Fruit fly (Drosophila melanogaster): ENCODE measurements around the gene Tao.

Gene Tao

DNA sequence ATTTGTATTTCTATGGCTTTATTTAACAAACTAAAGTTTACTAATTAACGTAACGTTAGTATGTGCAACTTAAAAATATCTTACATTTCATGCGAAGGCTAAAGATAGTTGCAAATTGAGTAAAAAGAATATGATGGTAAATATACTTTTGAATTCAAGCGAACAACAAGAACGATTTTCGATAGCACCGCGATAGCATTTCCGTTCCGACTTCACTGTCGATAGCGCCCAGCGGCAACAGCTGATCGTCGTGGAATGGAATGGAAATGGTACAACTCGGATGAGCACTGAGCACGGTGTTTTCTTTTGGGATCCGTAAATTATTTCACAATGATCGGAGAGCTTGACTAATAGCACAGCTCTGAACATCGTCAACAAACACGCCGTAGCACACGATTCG lies 33.9 kb upstream of the Tao start (continued):
- TF ChIP-seq Smox (GFP tag; optimal IDR thresholded peaks at IDR 0.05) (no peak), Sox15 (GFP tag; optimal IDR thresholded peaks at IDR 0.05) (no peak), CG4318 (GFP tag; optimal IDR thresholded peaks at IDR 0.05) (no peak), fd59A (GFP tag; optimal IDR thresholded peaks at IDR 0.05) (no peak), CG10669 (GFP tag; optimal IDR thresholded peaks at IDR 0.05) (no peak), fkh (GFP tag; optimal IDR thresholded peaks at IDR 0.05) (peak; percentile 29)

DNA sequence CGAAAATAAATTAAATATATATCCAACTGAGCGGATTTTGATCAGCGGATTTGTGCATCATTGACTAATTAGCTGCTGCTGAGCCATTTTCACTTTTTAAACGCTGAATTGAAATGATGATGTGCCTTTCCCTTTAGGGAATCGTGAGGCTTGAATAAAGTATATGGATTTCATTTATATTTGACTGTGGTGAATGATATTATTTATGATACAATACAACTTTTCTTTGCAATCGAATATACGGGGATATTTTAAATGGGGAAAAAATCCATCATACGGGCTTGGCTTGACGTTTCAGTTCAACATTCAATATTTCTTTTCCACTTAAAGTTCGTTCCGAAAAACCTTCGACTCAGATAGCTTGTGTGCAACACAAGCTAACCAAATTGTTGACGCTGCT lies 31.6 kb upstream of the Tao start, which contains the start of the genes Shawn and Tyler:
Shawn (plus strand) TSS at position 301 of the 400 bp plus-strand sequence.
Tyler (plus strand) TSS at position 301 of the 400 bp plus-strand sequence.
- TF ChIP-seq ss (GFP tag; optimal IDR thresholded peaks at IDR 0.05) (no peak), Ets21C (GFP tag; optimal IDR thresholded peaks at IDR 0.05) (no peak), Met (GFP tag; optimal IDR thresholded peaks at IDR 0.05) (no peak), spab (GFP tag; optimal IDR thresholded peaks at IDR 0.05) (no peak), Blimp-1 (GFP tag; optimal IDR thresholded peaks at IDR 0.05) (no peak)

DNA sequence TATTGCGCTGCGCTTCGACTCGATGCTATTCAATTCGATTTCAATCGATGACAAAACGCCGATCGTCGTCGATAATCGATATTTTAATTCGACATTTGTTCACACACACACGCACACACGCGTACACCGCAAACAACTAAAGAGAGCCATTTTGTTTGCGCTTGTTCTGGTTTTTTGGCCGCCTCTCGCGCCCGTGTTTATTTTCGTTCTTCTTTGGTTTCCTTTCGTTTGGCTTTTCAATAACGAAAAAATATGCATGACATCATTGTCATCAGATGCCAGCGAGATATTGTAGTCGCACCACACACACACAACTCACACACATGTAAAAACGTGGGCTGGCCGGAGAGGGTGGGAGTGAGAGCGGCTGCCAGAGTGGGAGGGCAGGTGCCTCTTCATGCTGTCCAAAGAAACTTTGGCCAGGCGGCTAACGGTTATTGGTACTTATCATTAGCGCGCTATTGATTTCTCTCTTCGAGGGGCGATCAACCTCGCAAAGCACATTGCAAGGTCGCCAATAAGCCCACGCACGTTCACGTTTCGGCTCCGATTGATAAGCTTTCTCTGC lies 28.5 kb upstream of the Tao start:
- TF ChIP-seq vri (GFP tag; optimal IDR thresholded peaks at IDR 0.05) (peak; percentile 57), spab (GFP tag; optimal IDR thresholded peaks at IDR 0.05) (no peak), fkh (GFP tag; optimal IDR thresholded peaks at IDR 0.05) (peak; percentile 77), Eip78C (GFP tag) (peak; percentile 18), OdsH (GFP tag; optimal IDR thresholded peaks at IDR 0.05) (no peak), ss (GFP tag; optimal IDR thresholded peaks at IDR 0.05) (no peak), CG6276 (GFP tag; optimal IDR thresholded peaks at IDR 0.05) (no peak), CG34406 (GFP tag; optimal IDR thresholded peaks at IDR 0.05) (no peak)

DNA sequence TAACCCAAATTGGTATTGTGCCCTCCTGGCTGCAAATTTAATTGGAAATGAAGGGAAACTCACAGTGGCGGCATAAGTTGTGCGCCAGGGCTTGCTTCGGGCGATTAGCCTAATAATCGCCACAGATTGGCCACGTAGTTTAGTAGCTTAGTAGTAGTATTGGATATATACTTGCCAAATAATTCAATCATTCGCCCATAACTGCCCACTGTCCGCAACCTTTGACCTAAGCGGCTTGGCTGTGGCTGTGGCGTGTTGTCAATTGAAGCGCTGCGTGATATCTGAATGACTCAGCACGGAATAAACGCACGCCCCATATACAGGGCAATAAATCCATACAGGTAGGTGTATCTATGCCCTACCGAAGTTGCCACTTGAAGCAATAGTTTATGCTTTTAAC lies 27.4 kb upstream of the Tao start:
- no peak for TF ChIP-seq CG31627 (GFP tag; optimal IDR thresholded peaks at IDR 0.05)
- TF ChIP-seq svp (GFP tag): peak; percentile 77

DNA sequence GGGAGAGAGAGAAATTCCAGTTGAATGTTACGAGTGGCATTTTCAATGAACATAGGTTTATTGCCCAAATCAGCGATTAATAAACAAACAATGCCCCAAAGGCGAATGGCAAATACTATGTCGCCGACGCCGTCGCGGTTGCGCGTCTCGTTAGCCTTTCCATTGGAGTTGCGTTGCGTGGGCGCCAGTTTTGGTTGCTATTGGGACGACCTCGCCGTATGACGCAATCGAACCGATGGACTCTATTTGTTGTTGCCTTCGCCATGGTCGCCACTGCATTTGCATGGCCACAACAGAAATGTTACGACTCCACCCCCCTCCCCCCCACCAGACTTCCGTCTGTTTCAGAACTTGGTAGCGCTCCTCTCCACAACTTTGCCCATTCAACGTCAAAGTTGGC lies 27.0 kb upstream of the Tao start:
- TF ChIP-seq Sox15 (GFP tag; optimal IDR thresholded peaks at IDR 0.05) (no peak), lz (GFP tag; optimal IDR thresholded peaks at IDR 0.05) (no peak), CG9139 (GFP tag; optimal IDR thresholded peaks at IDR 0.05) (no peak), pdm3 (GFP tag; optimal IDR thresholded peaks at IDR 0.05) (no peak), Eip93F (GFP tag; optimal IDR thresholded peaks at IDR 0.05) (no peak), Blimp-1 (GFP tag; optimal IDR thresholded peaks at IDR 0.05) (no peak), CG16779 (tag; optimal IDR thresholded peaks at IDR 0.05) (no peak), fd85E (GFP tag; optimal IDR thresholded peaks at IDR 0.05) (no peak), CG8632 (GFP tag; optimal IDR thresholded peaks at IDR 0.05) (no peak), CG10669 (GFP tag; optimal IDR thresholded peaks at IDR 0.05) (no peak), svp (GFP tag) (no peak), OdsH (GFP tag; optimal IDR thresholded peaks at IDR 0.05) (no peak), Hr39 (GFP tag; optimal IDR thresholded peaks at IDR 0.05) (no peak), CG8119 (GFP tag; IDR thresholded peaks at IDR 0.05) (no peak), Lpt (GFP tag; optimal IDR thresholded peaks at IDR 0.05) (no peak), CG8319 (GFP tag; optimal IDR thresholded peaks at IDR 0.05) (no peak), eg (GFP tag; IDR thresholded peaks at IDR 0.05) (no peak)

DNA sequence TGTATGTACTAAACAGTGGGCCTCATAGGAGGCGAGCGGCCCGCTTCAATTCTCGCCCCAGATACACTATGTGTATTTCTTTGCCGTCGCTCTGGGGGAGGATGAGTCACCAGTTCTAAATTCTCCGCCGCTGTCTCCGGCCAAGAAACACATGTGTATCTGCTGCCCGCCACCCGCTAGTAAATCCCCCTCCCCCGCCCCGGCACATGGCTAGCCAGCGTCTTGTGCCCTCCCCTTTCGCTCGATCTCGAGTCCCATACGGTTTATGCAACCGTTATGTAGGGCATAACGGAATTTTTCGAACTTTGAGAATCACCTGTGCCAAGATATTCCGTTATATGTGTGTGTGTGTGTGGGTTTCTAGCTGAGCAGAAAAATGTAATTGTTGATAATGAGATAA lies 26.3 kb upstream of the Tao start:
- TF ChIP-seq fkh (GFP tag; optimal IDR thresholded peaks at IDR 0.05) (peak; percentile 37), eg (GFP tag; IDR thresholded peaks at IDR 0.05) (no peak), CG10669 (GFP tag; optimal IDR thresholded peaks at IDR 0.05) (no peak), CG11762 (GFP tag; optimal IDR thresholded peaks at IDR 0.05; ENCODE audit: insufficient read depth) (no peak), dac (GFP tag; optimal IDR thresholded peaks at IDR 0.05) (no peak), CG6276 (GFP tag; optimal IDR thresholded peaks at IDR 0.05) (no peak), Hr39 (GFP tag; optimal IDR thresholded peaks at IDR 0.05) (no peak), Hr4 (GFP tag; optimal IDR thresholded peaks at IDR 0.05) (no peak), CG4318 (GFP tag; optimal IDR thresholded peaks at IDR 0.05) (no peak), net (GFP tag; optimal IDR thresholded peaks at IDR 0.05) (peak; percentile 10), lz (GFP tag; optimal IDR thresholded peaks at IDR 0.05) (no peak)
